Fruit fly (Drosophila melanogaster) whole organism, pupa: ENCODE data around the gene CG6912.

Experiments
- CG17806 ChIP-seq: fragments of 200-800 bp; sonication (Bioruptor generic); optimal IDR thresholded peaks from 2 replicates; lab custom pipeline; 2018; ENCODE audit warnings: missing biosample characterization, mild to moderate bottlenecking, missing genetic modification characterization, moderate library complexity
- EcR ChIP-seq: fragments of 200-800 bp; sonication (Bioruptor generic); optimal IDR thresholded peaks from 3 replicates; lab custom pipeline; 2019; ENCODE audit warnings: missing biosample characterization, missing genetic modification characterization, mild to moderate bottlenecking, moderate library complexity, missing genetic modification reagents
- Ets98B ChIP-seq: fragments of 200-800 bp; sonication (Bioruptor generic); IDR thresholded peaks from 2 replicates; pipeline ENCODE4 v1.3.6; 2022; ENCODE audit warnings: missing biosample characterization, missing genetic modification characterization
- Pif1B ChIP-seq: fragments of 200-800 bp; sonication (Bioruptor generic); optimal IDR thresholded peaks from 3 replicates; lab custom pipeline; 2016; ENCODE audit warnings: missing biosample characterization, missing genetic modification characterization
- fd96Ca ChIP-seq: fragments of 200-800 bp; sonication (Bioruptor generic); IDR thresholded peaks from 3 replicates; pipeline ENCODE4 v1.3.6; 2022; ENCODE audit warnings: missing biosample characterization, missing genetic modification characterization
- gl ChIP-seq: fragments of 200-800 bp; sonication (Bioruptor generic); optimal IDR thresholded peaks from 2 replicates; lab custom pipeline; 2018; ENCODE audit warnings: missing biosample characterization, mild to moderate bottlenecking, missing genetic modification characterization

dm6 chr3R:15181467-15181866 is 44.7 kb upstream of the CG6912 start, which contains the start of gene Mf:
- TF ChIP-seq gl (tag; lab: Kevin White, UChicago) (no peak), CG17806 (no peak), Pif1B (GFP tag; lab: Kevin White, UChicago) (no peak), fd96Ca (GFP tag; lab: Robert Waterston, UW) (no peak), EcR (GFP tag; lab: Kevin White, UChicago) (no peak), Ets98B (GFP tag; lab: Robert Waterston, UW) (no peak)
